Fruit fly (Drosophila melanogaster) whole organism, embryonic: ENCODE measurements around the gene CG1092.

Experiments used
- Awh ChIP-seq: fragments of 200-800 bp; sonication (Bioruptor generic); IDR thresholded peaks from 2 replicates; pipeline ENCODE4, ENCODE4 v1.3.6; 2022; ENCODE audit warnings: missing biosample characterization, missing genetic modification characterization
- CG10366 ChIP-seq: fragments of 200-800 bp; sonication (Bioruptor generic); IDR thresholded peaks from 2 replicates; pipeline ENCODE4 v1.3.6; 2022; ENCODE audit warnings: missing biosample characterization, missing genetic modification characterization
- CG10431 ChIP-seq: fragments of 200-800 bp; sonication (Bioruptor generic); optimal IDR thresholded peaks from 3 replicates; lab custom pipeline; 2018; ENCODE audit warnings: missing biosample characterization, mild to moderate bottlenecking, missing genetic modification characterization
- CG11456 ChIP-seq: fragments of 200-800 bp; sonication (Bioruptor generic); IDR thresholded peaks from 3 replicates; pipeline ENCODE4 v1.3.6; 2022; ENCODE audit warnings: missing biosample characterization, missing genetic modification characterization
- CG12071 ChIP-seq: fragments of 200-800 bp; sonication (Bioruptor generic); optimal IDR thresholded peaks from 3 replicates; lab custom pipeline; 2018; ENCODE audit warnings: missing biosample characterization, mild to moderate bottlenecking, missing genetic modification characterization
- CG12155 ChIP-seq: fragments of 200-800 bp; sonication (Bioruptor generic); optimal IDR thresholded peaks from 3 replicates; lab custom pipeline; 2016; ENCODE audit warnings: missing biosample characterization, missing genetic modification characterization
- CG12942 ChIP-seq: fragments of 200-800 bp; sonication (Bioruptor generic); optimal IDR thresholded peaks from 3 replicates; lab custom pipeline; 2016; ENCODE audit warnings: missing biosample characterization, missing genetic modification characterization
- CG13894 ChIP-seq: fragments of 200-800 bp; sonication (Bioruptor generic); optimal IDR thresholded peaks from 3 replicates; lab custom pipeline; 2018; ENCODE audit warnings: missing biosample characterization, mild to moderate bottlenecking, missing genetic modification characterization, moderate library complexity
- CG16815 ChIP-seq: fragments of 200-800 bp; sonication (Bioruptor generic); optimal IDR thresholded peaks from 3 replicates; lab custom pipeline; 2017; ENCODE audit warnings: missing biosample characterization, mild to moderate bottlenecking, missing genetic modification characterization
- CG17186 ChIP-seq: fragments of 200-800 bp; sonication (Bioruptor generic); optimal IDR thresholded peaks from 3 replicates; lab custom pipeline; 2017; ENCODE audit warnings: missing biosample characterization, missing genetic modification reagents, missing genetic modification characterization
- CG17359 ChIP-seq: fragments of 200-800 bp; sonication (Bioruptor generic); optimal IDR thresholded peaks from 3 replicates; lab custom pipeline; 2018; ENCODE audit warnings: missing biosample characterization, mild to moderate bottlenecking, missing genetic modification characterization, moderate library complexity
- CG18764 ChIP-seq: fragments of 200-800 bp; sonication (Bioruptor generic); optimal IDR thresholded peaks from 3 replicates; lab custom pipeline; 2016; ENCODE audit warnings: missing biosample characterization, missing genetic modification characterization
- CG2889 ChIP-seq: fragments of 200-800 bp; sonication (Bioruptor generic); IDR thresholded peaks from 3 replicates; pipeline ENCODE4 v1.3.6; 2022; ENCODE audit warnings: missing biosample characterization, missing genetic modification characterization
- CG3163 ChIP-seq: fragments of 200-800 bp; sonication (Bioruptor generic); optimal IDR thresholded peaks from 3 replicates; lab custom pipeline; 2016; ENCODE audit warnings: missing biosample characterization, missing genetic modification characterization
- CG3847 ChIP-seq: fragments of 200-800 bp; sonication (Bioruptor generic); IDR thresholded peaks from 2 replicates; pipeline ENCODE4 v1.3.6; 2022; ENCODE audit warnings: missing biosample characterization, missing genetic modification characterization
- CG4617 ChIP-seq: fragments of 200-800 bp; sonication (Bioruptor generic); optimal IDR thresholded peaks from 3 replicates; lab custom pipeline; 2016; ENCODE audit warnings: missing biosample characterization, missing genetic modification characterization, borderline replicate concordance
- CG5180 ChIP-seq: fragments of 200-800 bp; sonication (Bioruptor generic); optimal IDR thresholded peaks from 3 replicates; lab custom pipeline; 2017; ENCODE audit warnings: missing biosample characterization, missing genetic modification characterization, mild to moderate bottlenecking, moderate library complexity, missing genetic modification reagents
- CG7372 ChIP-seq: fragments of 200-800 bp; sonication (Bioruptor generic); IDR thresholded peaks from 2 replicates; pipeline ENCODE4 v1.3.6; 2022; ENCODE audit warnings: missing biosample characterization, missing genetic modification characterization
- CG7786 ChIP-seq: fragments of 200-800 bp; sonication (Bioruptor generic); optimal IDR thresholded peaks from 2 replicates; lab custom pipeline; 2016; ENCODE audit warnings: missing biosample characterization, missing genetic modification characterization
- CG8290 ChIP-seq, 3 experiments: fragments of 200-800 bp; sonication (Bioruptor generic); optimal IDR thresholded peaks; 2 replicates each; lab custom pipeline; 2016 to 2019; ENCODE audit warnings: missing biosample characterization in 3 of 3, missing genetic modification characterization in 3 of 3, mild to moderate bottlenecking in 2 of 3, moderate library complexity in 1 of 3
- CkIIα-i1 ChIP-seq: fragments of 200-800 bp; sonication (Bioruptor generic); IDR thresholded peaks from 2 replicates; pipeline ENCODE4 v1.3.6; 2022; ENCODE audit warnings: missing biosample characterization, missing genetic modification characterization
- Elba2 ChIP-seq: fragments of 200-800 bp; sonication (Bioruptor generic); optimal IDR thresholded peaks from 3 replicates; lab custom pipeline; 2016; ENCODE audit warnings: missing biosample characterization, missing genetic modification characterization
- Hey ChIP-seq: fragments of 200-800 bp; sonication (Bioruptor generic); optimal IDR thresholded peaks from 3 replicates; lab custom pipeline; 2018; ENCODE audit warnings: missing biosample characterization, mild to moderate bottlenecking, missing genetic modification characterization
- Hmx ChIP-seq: fragments of 200-800 bp; sonication (Bioruptor generic); optimal IDR thresholded peaks from 2 replicates; lab custom pipeline; 2016; ENCODE audit warnings: missing biosample characterization, missing genetic modification characterization
- Hr78 ChIP-seq, 2 experiments: fragments of 200-800 bp in 1 of 2; fragments of >200 bp in 1 of 2; sonication (Bioruptor generic) in 1 of 2; optimal IDR thresholded peaks; 2 replicates each; lab custom pipeline; 2017 to 2019; ENCODE audit warnings: missing biosample characterization in 2 of 2, missing genetic modification characterization in 2 of 2, mild to moderate bottlenecking in 1 of 2, moderate library complexity in 1 of 2
- Max ChIP-seq: fragments of 200-800 bp; sonication (Bioruptor generic); optimal IDR thresholded peaks from 2 replicates; lab custom pipeline; 2016; ENCODE audit warnings: missing biosample characterization, mild to moderate bottlenecking, missing genetic modification characterization
- NC2α ChIP-seq: fragments of 200-800 bp; sonication (Bioruptor generic); optimal IDR thresholded peaks from 2 replicates; lab custom pipeline; 2016; ENCODE audit warnings: missing biosample characterization, missing genetic modification characterization
- Oli ChIP-seq: fragments of 200-800 bp; sonication (Bioruptor generic); optimal IDR thresholded peaks from 2 replicates; lab custom pipeline; 2018; ENCODE audit warnings: missing biosample characterization, mild to moderate bottlenecking, missing genetic modification characterization, moderate library complexity
- Opbp ChIP-seq: fragments of 200-800 bp; sonication (Bioruptor generic); IDR thresholded peaks from 3 replicates; pipeline ENCODE4 v1.3.6; 2022; ENCODE audit warnings: missing biosample characterization, missing genetic modification characterization; ENCODE audit not compliant: partially characterized antibody
- Side ChIP-seq: fragments of 200-800 bp; sonication (Bioruptor generic); optimal IDR thresholded peaks from 2 replicates; lab custom pipeline; 2016; ENCODE audit warnings: missing biosample characterization, missing genetic modification characterization
- Six4 ChIP-seq: fragments of 200-800 bp; sonication (Bioruptor generic); optimal IDR thresholded peaks from 2 replicates; lab custom pipeline; 2016; ENCODE audit warnings: missing biosample characterization, missing genetic modification characterization
- Ssrp ChIP-seq: fragments of 200-800 bp; sonication (Bioruptor generic); optimal IDR thresholded peaks from 2 replicates; lab custom pipeline; 2018; ENCODE audit warnings: missing biosample characterization, mild to moderate bottlenecking, missing genetic modification characterization, moderate library complexity
- Trl ChIP-seq, 3 experiments: fragments of >200 bp in 2 of 3; fragments of 200-800 bp in 1 of 3; sonication (Bioruptor generic) in 1 of 3; optimal IDR thresholded peaks; 2 replicates in 1 of 3; 3 replicates in 2 of 3; lab custom pipeline; 2016 to 2017; ENCODE audit warnings: missing biosample characterization in 1 of 3, missing genetic modification characterization in 1 of 3
- Usf ChIP-seq: fragments of 200-800 bp; sonication (Bioruptor generic); optimal IDR thresholded peaks from 2 replicates; lab custom pipeline; 2017; ENCODE audit warnings: missing genotype, missing biosample characterization, missing genetic modification characterization
- ap ChIP-seq: fragments of 200-800 bp; sonication (Bioruptor generic); IDR thresholded peaks from 2 replicates; pipeline ENCODE4 v1.3.6; 2022; ENCODE audit warnings: missing biosample characterization, missing genetic modification characterization
- ash1 ChIP-seq: fragments of 200-800 bp; sonication (Bioruptor generic); optimal IDR thresholded peaks from 2 replicates; lab custom pipeline; 2018; ENCODE audit warnings: missing biosample characterization, mild to moderate bottlenecking, missing genetic modification characterization
- bcd ChIP-seq: fragments of 200-800 bp; sonication (Bioruptor generic); optimal IDR thresholded peaks from 2 replicates; lab custom pipeline; 2017; ENCODE audit warnings: missing biosample characterization, mild to moderate bottlenecking, missing genetic modification characterization
- chif ChIP-seq, 2 experiments: fragments of 200-800 bp; sonication (Bioruptor generic); optimal IDR thresholded peaks; 3 replicates each; lab custom pipeline; 2016; ENCODE audit warnings: missing biosample characterization in 2 of 2, missing genetic modification characterization in 2 of 2
- chn ChIP-seq: fragments of 200-800 bp; sonication (Bioruptor generic); optimal IDR thresholded peaks from 2 replicates; lab custom pipeline; 2016; ENCODE audit warnings: missing biosample characterization, missing genetic modification characterization
- da ChIP-seq: fragments of 200-800 bp; sonication (Bioruptor generic); optimal IDR thresholded peaks from 2 replicates; lab custom pipeline; 2016; ENCODE audit warnings: missing biosample characterization, missing genetic modification characterization
- grau ChIP-seq: fragments of 200-800 bp; optimal IDR thresholded peaks from 3 replicates; lab custom pipeline; 2019; ENCODE audit warnings: missing biosample characterization, mild to moderate bottlenecking, missing genetic modification characterization, moderate library complexity
- gro ChIP-seq: fragments of 200-800 bp; sonication (Bioruptor generic); optimal IDR thresholded peaks from 2 replicates; lab custom pipeline; 2016; ENCODE audit warnings: missing biosample characterization, missing genetic modification characterization
- hb ChIP-seq: fragments of 200-800 bp; sonication (Bioruptor generic); IDR thresholded peaks from 3 replicates; pipeline ENCODE4 v1.3.6; 2022; ENCODE audit warnings: missing biosample characterization, missing genetic modification characterization; ENCODE audit not compliant: partially characterized antibody
- jigr1 ChIP-seq: fragments of 200-800 bp; sonication (Bioruptor generic); IDR thresholded peaks from 3 replicates; pipeline ENCODE4 v1.3.6; 2022; ENCODE audit warnings: missing biosample characterization, missing genetic modification characterization
- jing ChIP-seq: fragments of 200-800 bp; sonication (Bioruptor generic); optimal IDR thresholded peaks from 2 replicates; lab custom pipeline; 2018; ENCODE audit warnings: missing biosample characterization, mild to moderate bottlenecking, missing genetic modification characterization
- stc ChIP-seq: fragments of 200-800 bp; sonication (Bioruptor generic); IDR thresholded peaks from 2 replicates; pipeline ENCODE4 v1.3.6; 2022; ENCODE audit warnings: missing biosample characterization, missing genetic modification characterization
- tin ChIP-seq: fragments of 200-800 bp; sonication (Bioruptor generic); optimal IDR thresholded peaks from 3 replicates; lab custom pipeline; 2016; ENCODE audit warnings: missing biosample characterization, missing genetic modification characterization
- vnd ChIP-seq: fragments of 200-800 bp; sonication (Bioruptor generic); IDR thresholded peaks from 3 replicates; pipeline ENCODE4 v1.3.6; 2022; ENCODE audit warnings: missing biosample characterization, missing genetic modification characterization; ENCODE audit not compliant: partially characterized antibody
- wdn ChIP-seq: fragments of 200-800 bp; sonication (Bioruptor generic); IDR thresholded peaks from 2 replicates; pipeline ENCODE4 v1.3.6; 2022; ENCODE audit warnings: missing biosample characterization, missing genetic modification characterization
- wor ChIP-seq: fragments of 200-800 bp; sonication (Bioruptor generic); IDR thresholded peaks from 2 replicates; pipeline ENCODE4 v1.3.6; 2022; ENCODE audit warnings: missing biosample characterization, missing genetic modification characterization
- z ChIP-seq: fragments of 200-800 bp; sonication (Bioruptor generic); IDR thresholded peaks from 3 replicates; pipeline ENCODE4 v1.3.6; 2022; ENCODE audit warnings: missing biosample characterization, missing genetic modification characterization

Gene CG1092

dm6 chr3R:4310683-4311066 is 44.1 kb downstream of the CG1092 start, which contains the start of gene Vps24 (continued):
- no peak for TF ChIP-seq Ssrp (tag; lab: Kevin White, UChicago)
- no peak for TF ChIP-seq NC2α (GFP tag; lab: Kevin White, UChicago)
- TF ChIP-seq vnd (GFP tag; lab: Robert Waterston, UW) = peak; percentile 41; the same call in 1 of the 3 replicates
- no peak for TF ChIP-seq Max (GFP tag; lab: Kevin White, UChicago)
- no peak for TF ChIP-seq da (GFP tag; lab: Kevin White, UChicago)
- TF ChIP-seq CkIIα-i1 (GFP tag; lab: Robert Waterston, UW) = no peak
- no peak for TF ChIP-seq CG16815 (GFP tag; lab: Kevin White, UChicago)
- TF ChIP-seq CG3163 (GFP tag; lab: Kevin White, UChicago) = no peak
- no peak for TF ChIP-seq CG2889 (GFP tag; lab: Robert Waterston, UW)
- peak; percentile 20; the same call in 1 of the 3 replicates for TF ChIP-seq Opbp (GFP tag; lab: Robert Waterston, UW)
- no peak for TF ChIP-seq Oli (tag; lab: Kevin White, UChicago)
- TF ChIP-seq CG8290 (GFP tag; optimal IDR thresholded peaks at IDR 0.05; lab: Kevin White, UChicago) = no peak
- TF ChIP-seq CG8290 (tag; optimal IDR thresholded peaks at IDR 0.05; lab: Kevin White, UChicago) = no peak
- no peak for TF ChIP-seq z (GFP tag; lab: Robert Waterston, UW)
- no peak for TF ChIP-seq CG13894
- TF ChIP-seq gro (GFP tag; lab: Kevin White, UChicago) = no peak
- TF ChIP-seq Trl (optimal IDR thresholded peaks at IDR 0.05; lab: Kevin White, UChicago) = no peak
- no peak for TF ChIP-seq Trl (GFP tag; optimal IDR thresholded peaks at IDR 0.05; lab: Kevin White, UChicago)
- no peak for TF ChIP-seq Hr78 (GFP tag; optimal IDR thresholded peaks at IDR 0.05; lab: Kevin White, UChicago)
- TF ChIP-seq CG17186 (GFP tag; lab: Kevin White, UChicago) = no peak
- no peak for TF ChIP-seq Side (GFP tag; lab: Kevin White, UChicago)
- TF ChIP-seq jigr1 (GFP tag; lab: Robert Waterston, UW) = no peak; the same call in 2 of the 3 replicates
- no peak for TF ChIP-seq wor (GFP tag; lab: Robert Waterston, UW)
- TF ChIP-seq CG18764 (GFP tag; lab: Kevin White, UChicago) = no peak
- TF ChIP-seq chn (GFP tag; lab: Kevin White, UChicago) = no peak
- no peak for TF ChIP-seq tin (GFP tag; lab: Kevin White, UChicago)
- no peak for TF ChIP-seq grau (tag; lab: Kevin White, UChicago)
- TF ChIP-seq CG12942 (GFP tag; lab: Kevin White, UChicago) = no peak
- TF ChIP-seq CG7372 = no peak
- no peak for TF ChIP-seq hb
- TF ChIP-seq Awh (GFP tag; lab: Robert Waterston, UW) = no peak
- TF ChIP-seq Elba2 (GFP tag; lab: Kevin White, UChicago) = peak; percentile 15
- TF ChIP-seq bcd (GFP tag; lab: Kevin White, UChicago) = no peak
- TF ChIP-seq jing (GFP tag; lab: Kevin White, UChicago) = no peak
- TF ChIP-seq ash1 = no peak
- TF ChIP-seq ap (GFP tag; lab: Robert Waterston, UW) = no peak
- TF ChIP-seq CG4617 = peak; percentile 29
- TF ChIP-seq CG11456 (GFP tag; lab: Robert Waterston, UW) = no peak
- no peak for TF ChIP-seq CG10431
- TF ChIP-seq chif (GFP tag; optimal IDR thresholded peaks at IDR 0.05; lab: Kevin White, UChicago) = no peak
- TF ChIP-seq CG12155 (GFP tag; lab: Kevin White, UChicago) = no peak
- no peak for TF ChIP-seq stc (GFP tag; lab: Robert Waterston, UW)
- no peak for TF ChIP-seq CG10366 (GFP tag; lab: Robert Waterston, UW)
- TF ChIP-seq Hey = no peak
- no peak for TF ChIP-seq CG12071
- TF ChIP-seq Usf (GFP tag; lab: Kevin White, UChicago) = no peak
- TF ChIP-seq CG17359 = no peak
- TF ChIP-seq CG3847 (GFP tag; lab: Robert Waterston, UW) = no peak
- TF ChIP-seq Hmx = no peak
- TF ChIP-seq CG5180 (GFP tag; lab: Kevin White, UChicago) = no peak
- no peak for TF ChIP-seq CG7786 (GFP tag; lab: Kevin White, UChicago)
- no peak for TF ChIP-seq wdn (GFP tag; lab: Robert Waterston, UW)
- TF ChIP-seq Six4 (GFP tag; lab: Kevin White, UChicago) = no peak
